Worm (Caenorhabditis elegans): ENCODE measurements around the gene fbxc-29.

ce11 chrII:940779-941178 lies 24.9 kb downstream of the fbxc-29 start, which contains the start of gene fbxc-36:
- TF ChIP-seq madf-8 (GFP tag; conservative IDR thresholded peaks at IDR 0.05) (no peak), F49E8.2 (tag; optimal IDR thresholded peaks at IDR 0.05; ENCODE audit: insufficient read depth) (no peak), ceh-27 (GFP tag; optimal IDR thresholded peaks at IDR 0.05) (no peak), pha-4 (tag; optimal IDR thresholded peaks at IDR 0.05) (no peak), nfya-1 (tag; optimal IDR thresholded peaks at IDR 0.05; ENCODE audit: borderline replicate concordance, insufficient read depth) (no peak), dpl-1 (GFP tag; optimal IDR thresholded peaks at IDR 0.05) (no peak), B0019.2 (GFP tag; conservative IDR thresholded peaks at IDR 0.05) (no peak), sea-2 (GFP tag; IDR thresholded peaks at IDR 0.05) (no peak)

Measured in whole organism, young adult.